Worm (Caenorhabditis elegans) whole organism, dauer: ENCODE data around the gene C35A5.3.

Experiments used
- unc-62 ChIP-seq: sonication (generic microtip); optimal IDR thresholded peaks from 2 replicates; lab custom pipeline; 2017; ENCODE audit warnings: missing biosample characterization, missing genetic modification reagents, missing genetic modification characterization

The C35A5.3 gene

DNA sequence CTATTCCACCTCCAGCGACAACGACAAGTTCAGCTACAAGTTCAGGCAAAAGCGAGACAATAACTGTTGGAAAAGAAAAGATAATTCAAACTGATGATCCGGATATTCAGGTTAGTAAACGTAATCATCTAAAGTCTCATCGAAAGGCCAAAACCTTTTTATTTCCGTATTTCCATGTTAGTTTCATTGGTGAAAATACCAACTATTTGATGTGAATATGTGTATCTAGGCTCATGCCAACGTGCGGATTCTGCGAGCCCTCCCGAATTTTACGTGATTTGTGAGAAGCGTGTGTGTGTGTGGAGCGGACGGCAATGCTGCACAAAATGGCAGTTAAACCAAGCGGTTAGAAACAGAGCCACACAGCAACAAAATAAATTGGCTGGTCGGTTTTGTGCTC is 30.2 kb downstream of the C35A5.3 start:
- no peak for TF ChIP-seq unc-62 (GFP tag; lab: Kevin White, UChicago)

DNA sequence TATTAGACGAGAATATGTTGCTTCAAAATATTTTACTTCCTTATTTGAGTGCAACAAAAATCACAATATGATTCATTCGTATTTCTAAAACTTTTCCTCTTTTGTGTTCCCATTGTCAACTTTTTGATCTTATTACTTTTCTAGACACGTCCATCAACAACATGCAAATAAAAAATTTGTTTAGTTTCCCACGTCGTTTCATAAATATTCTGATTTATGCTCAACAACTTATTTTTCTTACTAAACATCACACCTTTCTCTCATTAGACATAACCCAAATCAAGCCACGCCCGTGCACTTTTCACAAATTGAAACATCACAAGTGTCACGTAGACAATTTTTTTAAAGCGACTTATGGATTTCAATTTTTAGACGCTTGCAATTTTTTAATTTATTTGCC is 31.4 kb downstream of the C35A5.3 start:
- TF ChIP-seq unc-62 (GFP tag; lab: Kevin White, UChicago) = no peak

DNA sequence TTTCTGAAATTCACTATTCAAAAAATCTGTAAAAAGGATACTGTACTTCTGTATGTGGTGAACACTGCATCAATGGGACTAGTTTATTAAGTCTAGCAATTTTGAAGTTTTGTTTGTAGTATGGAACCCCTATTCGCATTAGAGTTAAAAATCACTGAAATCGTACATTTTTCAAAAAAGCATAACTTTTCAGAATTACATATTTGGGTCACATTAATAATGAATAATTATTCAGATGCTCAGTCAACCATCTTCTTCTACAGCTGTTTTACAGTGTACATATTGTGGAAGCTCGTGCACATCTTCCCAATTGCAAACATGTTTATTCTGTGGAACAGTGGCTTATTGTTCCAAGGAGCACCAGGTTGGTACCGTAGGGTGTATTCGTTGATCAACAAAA is 32.5 kb downstream of the C35A5.3 start:
- TF ChIP-seq unc-62 (GFP tag; lab: Kevin White, UChicago) = no peak

ce11 chrV:10468190-10468589 is 33.0 kb downstream of the C35A5.3 start, which contains the start of gene egl-9:
Gene egl-9 (plus strand): TSS chrV:10468517.
- TF ChIP-seq unc-62 (GFP tag; lab: Kevin White, UChicago) = no peak

DNA sequence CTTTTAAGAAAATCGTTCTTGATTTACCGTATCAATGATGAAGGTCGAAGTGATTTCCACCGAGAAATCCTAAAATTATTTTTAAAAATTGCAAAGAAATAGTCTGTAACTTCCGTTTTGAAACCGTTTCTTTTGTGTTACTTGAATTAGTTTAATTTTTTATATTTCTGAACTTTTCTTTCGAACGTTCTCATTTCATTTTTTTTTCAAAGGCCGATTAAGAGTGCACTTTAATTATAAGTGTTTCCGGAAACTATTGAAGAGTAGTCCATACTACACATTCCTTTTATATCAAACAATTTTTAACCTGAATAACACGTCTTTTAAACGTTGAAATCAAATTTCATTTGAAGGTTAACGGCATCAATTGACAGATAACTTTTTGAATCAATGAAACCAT is 33.5 kb downstream of the C35A5.3 start:
- TF ChIP-seq unc-62 (GFP tag; lab: Kevin White, UChicago) = no peak

- no peak for TF ChIP-seq unc-62 (GFP tag; lab: Kevin White, UChicago)
These were observed 34.1 kb downstream of the C35A5.3 start for ce11 chrV:10467104-10467503.

- no peak for TF ChIP-seq unc-62 (GFP tag; lab: Kevin White, UChicago)
These were observed 34.5 kb downstream of the C35A5.3 start for ce11 chrV:10466607-10467092.

DNA sequence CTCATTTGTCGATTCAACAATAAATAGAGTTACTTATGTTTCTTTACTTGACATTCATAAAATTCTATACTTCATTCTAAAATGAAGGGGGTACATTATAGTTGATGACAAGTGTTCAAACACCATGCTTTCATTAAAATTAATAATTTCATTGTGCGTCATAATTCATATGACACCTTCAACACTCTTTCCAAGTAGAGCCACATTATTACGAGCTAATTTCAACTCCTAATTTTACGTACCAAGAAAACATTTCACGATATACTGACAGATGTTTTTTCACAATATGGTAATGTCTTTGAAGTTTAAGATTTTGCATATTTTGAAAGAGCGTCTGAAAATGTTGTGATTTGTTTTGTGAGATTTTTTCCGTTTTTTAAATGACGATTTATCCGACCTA is 35.7 kb downstream of the C35A5.3 start:
- no peak for TF ChIP-seq unc-62 (GFP tag; lab: Kevin White, UChicago)

- TF ChIP-seq unc-62 (GFP tag; lab: Kevin White, UChicago) = no peak
These were observed 36.4 kb downstream of the C35A5.3 start for ce11 chrV:10464746-10465145.

- TF ChIP-seq unc-62 (GFP tag; lab: Kevin White, UChicago) = no peak
These were observed 37.0 kb downstream of the C35A5.3 start for ce11 chrV:10464160-10464559.

- no peak for TF ChIP-seq unc-62 (GFP tag; lab: Kevin White, UChicago)
These were observed 37.9 kb downstream of the C35A5.3 start, which contains the start of gene F22E12.3 for ce11 chrV:10463276-10463675. Gene F22E12.3 (minus strand): TSS chrV:10463376.

ce11 chrV:10462066-10462465 is 39.1 kb downstream of the C35A5.3 start, which contains the start of gene chw-1:
Gene chw-1 (plus strand): TSS chrV:10462282.
- no peak for TF ChIP-seq unc-62 (GFP tag; lab: Kevin White, UChicago)

DNA sequence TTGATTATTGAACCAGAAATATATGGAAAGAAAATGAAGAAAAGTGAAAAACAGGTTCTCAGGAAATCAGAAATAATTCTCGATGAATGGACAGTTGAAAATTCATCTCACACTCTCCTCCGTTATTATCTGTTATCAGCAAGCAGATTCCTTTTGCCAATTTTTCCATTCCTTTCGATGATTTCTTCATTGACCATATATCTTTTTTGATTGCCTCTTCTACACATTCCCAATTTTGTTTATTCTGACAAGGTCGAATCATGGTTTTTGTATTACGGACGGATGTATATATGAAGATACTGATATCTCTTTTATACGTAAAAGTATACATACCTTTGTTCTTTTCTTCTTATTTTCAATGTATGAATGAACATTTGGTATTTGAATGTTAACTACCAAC is 40.5 kb downstream of the C35A5.3 start:
- TF ChIP-seq unc-62 (GFP tag; lab: Kevin White, UChicago) = no peak

ce11 chrV:10457247-10457646 is 43.9 kb downstream of the C35A5.3 start, which contains the start of gene F22E12.1:
Gene F22E12.1 (minus strand): TSS chrV:10457347.
- TF ChIP-seq unc-62 (GFP tag; lab: Kevin White, UChicago) = no peak

DNA sequence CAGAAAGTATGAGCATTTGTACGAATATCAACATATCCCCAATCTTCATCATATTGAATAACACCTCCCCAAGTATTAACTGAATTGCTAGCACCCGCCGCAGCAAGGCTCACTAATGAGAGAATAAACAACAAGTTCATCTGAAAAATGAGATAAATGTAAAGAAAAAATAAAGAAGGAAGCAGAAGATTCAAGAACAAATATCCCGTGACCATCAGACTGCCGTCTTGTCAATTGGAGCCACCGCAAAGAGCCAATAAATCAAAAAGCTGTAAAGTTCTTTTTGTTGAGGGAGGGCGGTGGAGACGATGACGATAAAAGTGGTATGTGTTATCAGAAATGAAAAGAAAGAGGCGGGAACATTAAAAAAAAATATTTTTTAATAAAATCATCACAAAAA is 47.7 kb downstream of the C35A5.3 start, which contains the start of gene Y32F6A.5:
Gene Y32F6A.5, minus strand, starts transcription at position 140 of the 400 bp plus-strand sequence.
- no peak for TF ChIP-seq unc-62 (GFP tag; lab: Kevin White, UChicago)
